Fruit fly (Drosophila melanogaster) S2 (cell line): ENCODE results near the gene CG12010.

ENCODE experiments used
- CG8478 ChIP-seq: fragments of >200 bp; optimal IDR thresholded peaks from 2 replicates; lab custom pipeline; 2018
- CTCF ChIP-seq, 2 experiments: fragments of >200 bp; optimal IDR thresholded peaks; 2 replicates each; lab custom pipeline; 2018

CG12010 gene

DNA sequence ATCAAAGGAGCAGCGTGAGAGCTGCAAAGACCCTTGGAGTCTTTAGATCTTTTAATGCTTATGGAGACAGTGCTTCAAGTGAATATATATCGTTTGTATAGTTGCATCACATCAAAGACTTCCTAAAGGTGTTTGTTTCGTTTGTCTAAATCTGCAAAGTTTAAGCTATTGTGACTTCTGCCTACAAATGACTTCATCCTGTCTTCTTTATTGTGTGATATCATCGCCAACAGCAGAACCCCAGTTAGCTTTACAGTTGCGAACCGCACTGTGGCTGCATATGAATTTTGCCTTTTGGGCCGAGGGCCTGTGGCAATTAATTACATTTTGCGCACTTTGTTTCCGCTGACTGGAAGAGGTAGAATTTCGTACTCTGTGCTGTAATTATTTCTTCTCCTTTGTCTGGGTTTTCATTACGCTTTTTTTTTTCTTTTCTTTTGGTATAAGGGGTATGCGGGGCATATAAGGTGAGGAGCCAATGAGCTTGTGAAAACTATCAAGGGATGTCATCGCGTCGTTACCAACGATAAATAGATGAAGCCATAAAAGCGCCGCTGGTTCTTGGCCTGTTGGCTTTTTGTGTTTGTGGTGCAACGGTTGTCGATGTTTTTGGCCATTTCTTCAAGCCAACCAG lies 31.7 kb upstream of the CG12010 start:
- TF ChIP-seq CG8478: no peak
- TF ChIP-seq CTCF (optimal IDR thresholded peaks at IDR 0.05; lab: Kevin White, UChicago): no peak

- TF ChIP-seq CTCF (optimal IDR thresholded peaks at IDR 0.05; lab: Kevin White, UChicago) (no peak), CG8478 (no peak)
Measured at dm6 chr3L:3343260-3343659, 30.8 kb upstream of the CG12010 start.

DNA sequence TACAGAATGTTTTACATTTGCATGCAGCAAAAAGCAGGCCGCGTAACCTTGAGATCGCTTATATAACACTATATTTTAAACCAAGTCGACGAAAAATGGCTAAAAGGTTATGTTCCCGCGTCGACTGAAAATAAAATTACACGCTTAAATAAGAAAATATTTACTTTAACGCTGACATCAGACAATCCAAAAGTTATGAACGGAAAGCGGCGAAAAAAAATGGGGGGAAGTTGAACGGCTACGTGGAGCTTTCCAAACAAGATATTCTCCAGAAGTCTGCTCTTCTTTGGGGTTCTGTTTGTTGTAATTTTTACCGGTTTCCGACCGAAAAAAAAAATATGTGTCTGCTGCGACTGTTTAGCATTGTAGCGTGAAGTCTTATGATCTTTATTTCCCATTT lies 29.6 kb upstream of the CG12010 start:
- TF ChIP-seq CG8478 (no peak), CTCF (optimal IDR thresholded peaks at IDR 0.05; lab: Kevin White, UChicago) (no peak)

dm6 chr3L:3346294-3346693 lies 27.8 kb upstream of the CG12010 start:
- no peak for TF ChIP-seq CG8478
- TF ChIP-seq CTCF (optimal IDR thresholded peaks at IDR 0.05; lab: Kevin White, UChicago): no peak

dm6 chr3L:3348956-3349824 lies 24.9 kb upstream of the CG12010 start:
- no peak for TF ChIP-seq CTCF (optimal IDR thresholded peaks at IDR 0.05; lab: Kevin White, UChicago)
- no peak for TF ChIP-seq CG8478

- TF ChIP-seq CTCF (optimal IDR thresholded peaks at IDR 0.05; lab: Kevin White, UChicago) (no peak), CG8478 (no peak)
Measured at dm6 chr3L:3349825-3350123, 24.3 kb upstream of the CG12010 start.

- TF ChIP-seq CTCF (optimal IDR thresholded peaks at IDR 0.05; lab: Kevin White, UChicago) (no peak), CG8478 (no peak)
Measured at dm6 chr3L:3350572-3351343, 23.3 kb upstream of the CG12010 start.

- TF ChIP-seq CG8478 (no peak), CTCF (optimal IDR thresholded peaks at IDR 0.05; lab: Kevin White, UChicago) (no peak)
Measured at dm6 chr3L:3351814-3352359, 22.2 kb upstream of the CG12010 start.

DNA sequence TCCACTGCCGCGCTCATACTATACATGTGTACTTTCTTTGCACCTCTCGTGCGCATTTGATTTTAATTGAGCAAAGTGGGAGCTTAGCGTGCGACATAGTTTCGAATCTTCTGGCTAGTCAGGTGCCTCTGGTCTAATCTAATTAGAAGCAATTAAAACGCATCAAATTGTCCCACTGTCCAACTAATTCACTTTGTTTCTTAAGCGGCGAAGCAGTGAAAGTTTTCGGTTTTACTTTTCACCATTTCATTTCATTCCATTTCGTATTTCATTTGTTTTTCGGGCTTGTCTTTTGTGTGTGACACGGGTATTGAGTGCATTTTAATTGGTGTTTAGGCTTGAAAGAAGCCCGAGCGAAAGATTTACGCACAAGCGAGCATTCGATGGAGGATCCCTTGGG lies 21.6 kb upstream of the CG12010 start:
- no peak for TF ChIP-seq CG8478
- no peak for TF ChIP-seq CTCF (optimal IDR thresholded peaks at IDR 0.05; lab: Kevin White, UChicago)

DNA sequence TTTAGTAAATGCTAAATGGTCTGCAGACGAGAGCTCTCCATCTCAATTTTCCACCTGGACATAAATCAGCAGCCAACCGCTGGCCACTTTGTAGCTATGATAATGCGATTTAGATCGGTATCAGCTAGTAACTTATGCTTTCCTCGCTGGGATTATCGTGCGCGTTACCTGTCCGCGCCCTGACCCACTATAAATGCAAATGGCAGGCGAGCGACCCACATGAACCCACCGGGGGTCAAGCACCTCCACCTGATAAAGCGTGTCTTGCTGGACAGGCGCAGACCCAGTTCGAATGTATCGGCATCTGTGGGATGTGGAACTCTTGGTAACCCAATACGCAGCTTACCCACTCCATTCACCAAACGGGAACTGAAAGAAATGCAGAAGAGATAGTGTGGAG lies 20.8 kb upstream of the CG12010 start:
- TF ChIP-seq CTCF (optimal IDR thresholded peaks at IDR 0.05; lab: Kevin White, UChicago) (no peak), CG8478 (no peak)

- TF ChIP-seq CTCF (optimal IDR thresholded peaks at IDR 0.05; lab: Kevin White, UChicago): no peak
- TF ChIP-seq CG8478: no peak
Measured at dm6 chr3L:3369256-3369655, 4.8 kb upstream of the CG12010 start, which contains the start of gene Drs. Drs (plus strand) TSS chr3L:3369556.

- TF ChIP-seq CTCF (optimal IDR thresholded peaks at IDR 0.05; lab: Kevin White, UChicago) (no peak), CG8478 (no peak)
Measured at dm6 chr3L:3376551-3376950, 2.5 kb downstream of the CG12010 start, which contains the start of gene CG12012. CG12012 (plus strand) TSS chr3L:3376757.

dm6 chr3L:3377247-3377964 lies 3.3 kb downstream of the CG12010 start:
- TF ChIP-seq CTCF (optimal IDR thresholded peaks at IDR 0.05; lab: Kevin White, UChicago): no peak

dm6 chr3L:3377965-3378292 lies 3.8 kb downstream of the CG12010 start, which contains the start of gene Ids:
Ids (plus strand) TSS chr3L:3378268.
- TF ChIP-seq CG8478 (no peak), CTCF (optimal IDR thresholded peaks at IDR 0.05; lab: Kevin White, UChicago) (no peak)
